Worm (Caenorhabditis elegans) whole organism, young adult: ENCODE results near the gene C03F11.2.

Experiments used
- B0019.2 ChIP-seq: fragments of 200-800 bp; sonication (Bioruptor generic); conservative IDR thresholded peaks from 2 replicates; pipeline ENCODE4 v1.3.6; 2022; ENCODE audit warnings: missing genetic modification reagents, missing genetic modification characterization, missing compliant biosample characterization
- C17E4.6 ChIP-seq: fragments of 200-800 bp; sonication (Bioruptor generic); IDR thresholded peaks from 2 replicates; pipeline ENCODE4 v1.3.6; 2022; ENCODE audit warnings: missing genetic modification reagents, missing genetic modification characterization, missing compliant biosample characterization
- D2030.7 ChIP-seq: fragments of 200-800 bp; sonication (Bioruptor generic); IDR thresholded peaks from 2 replicates; pipeline ENCODE4 v1.3.6; 2022; ENCODE audit warnings: missing genetic modification reagents, missing genetic modification characterization, missing compliant biosample characterization
- F22D6.2 ChIP-seq: sonication (generic microtip); optimal IDR thresholded peaks from 2 replicates; lab custom pipeline; 2016; ENCODE audit warnings: mild to moderate bottlenecking, missing genetic modification characterization, missing compliant biosample characterization
- F33H1.4 ChIP-seq: fragments of 200-800 bp; sonication (Bioruptor generic); IDR thresholded peaks from 2 replicates; pipeline ENCODE4 v1.3.6; 2022; ENCODE audit warnings: missing genetic modification reagents, missing genetic modification characterization, missing compliant biosample characterization
- F49E8.2 ChIP-seq: sonication (generic microtip); optimal IDR thresholded peaks from 3 replicates; lab custom pipeline; 2017; ENCODE audit warnings: missing genetic modification characterization, mild to moderate bottlenecking, missing compliant biosample characterization, antibody characterized with exemption, moderate library complexity; ENCODE audit not compliant: insufficient read depth
- F55B11.4 ChIP-seq: sonication (generic microtip); optimal IDR thresholded peaks from 2 replicates; lab custom pipeline; 2016; ENCODE audit warnings: missing compliant biosample characterization, missing genetic modification characterization, borderline replicate concordance; ENCODE audit not compliant: insufficient read depth
- Y53G8AR.9 ChIP-seq: fragments of 200-800 bp; sonication (Bioruptor generic); conservative IDR thresholded peaks from 2 replicates; pipeline ENCODE4 v1.3.6; 2022; ENCODE audit warnings: missing genetic modification reagents, missing genetic modification characterization, missing compliant biosample characterization
- Y79H2A.3 ChIP-seq: fragments of 200-800 bp; sonication (Bioruptor generic); conservative IDR thresholded peaks from 2 replicates; pipeline ENCODE4 v1.3.6; 2022; ENCODE audit warnings: missing genetic modification reagents, missing genetic modification characterization, missing compliant biosample characterization
- ZK185.1 ChIP-seq: sonication (generic microtip); optimal IDR thresholded peaks from 2 replicates; lab custom pipeline; 2016; ENCODE audit warnings: mild to moderate bottlenecking, missing genetic modification characterization, missing compliant biosample characterization; ENCODE audit not compliant: poor library complexity, severe bottlenecking
- atf-7 ChIP-seq: sonication (generic microtip); optimal IDR thresholded peaks from 2 replicates; lab custom pipeline; 2017; ENCODE audit warnings: mild to moderate bottlenecking, missing genetic modification characterization, missing compliant biosample characterization
- ceh-27 ChIP-seq: fragments of 200-800 bp; sonication (Bioruptor generic); optimal IDR thresholded peaks from 2 replicates; lab custom pipeline; 2018; ENCODE audit warnings: mild to moderate bottlenecking, missing genetic modification characterization, moderate library complexity, missing compliant biosample characterization
- ceh-58 ChIP-seq: fragments of 200-800 bp; sonication (Bioruptor generic); IDR thresholded peaks from 2 replicates; pipeline ENCODE4 v1.3.6; 2022; ENCODE audit warnings: missing genetic modification characterization, missing compliant biosample characterization
- ceh-79 ChIP-seq: sonication (generic microtip); optimal IDR thresholded peaks from 2 replicates; lab custom pipeline; 2017; ENCODE audit warnings: mild to moderate bottlenecking, missing genetic modification characterization, missing compliant biosample characterization
- chd-7 ChIP-seq: sonication (generic microtip); optimal IDR thresholded peaks from 2 replicates; lab custom pipeline; 2016; ENCODE audit warnings: mild to moderate bottlenecking, missing genetic modification characterization, moderate library complexity, missing compliant biosample characterization
- die-1 ChIP-seq: sonication (generic microtip); optimal IDR thresholded peaks from 2 replicates; lab custom pipeline; 2016; ENCODE audit warnings: missing genotype, mild to moderate bottlenecking, missing genetic modification characterization, missing compliant biosample characterization
- egl-18 ChIP-seq: fragments of 200-800 bp; sonication (Bioruptor generic); IDR thresholded peaks from 2 replicates; pipeline ENCODE4 v1.3.6; 2022; ENCODE audit warnings: missing genetic modification reagents, missing genetic modification characterization, missing compliant biosample characterization
- egl-44 ChIP-seq: fragments of 200-800 bp; sonication (Bioruptor generic); IDR thresholded peaks from 2 replicates; pipeline ENCODE4 v1.3.6; 2022; ENCODE audit warnings: missing genetic modification reagents, missing genetic modification characterization, missing compliant biosample characterization
- egrh-3 ChIP-seq: fragments of 200-800 bp; sonication (Bioruptor generic); IDR thresholded peaks from 2 replicates; pipeline ENCODE4 v1.3.6; 2022; ENCODE audit warnings: missing genetic modification reagents, missing genetic modification characterization, missing compliant biosample characterization
- fkh-3 ChIP-seq: sonication (generic microtip); optimal IDR thresholded peaks from 2 replicates; lab custom pipeline; 2016; ENCODE audit warnings: mild to moderate bottlenecking, missing genetic modification characterization, missing compliant biosample characterization
- gei-17 ChIP-seq: fragments of 200-800 bp; sonication (Bioruptor generic); optimal IDR thresholded peaks from 2 replicates; lab custom pipeline; 2018; ENCODE audit warnings: mild to moderate bottlenecking, missing genetic modification characterization, missing compliant biosample characterization
- let-526 ChIP-seq: fragments of 200-800 bp; sonication (Bioruptor generic); IDR thresholded peaks from 2 replicates; pipeline ENCODE4 v1.3.6; 2022; ENCODE audit warnings: missing genetic modification reagents, missing genetic modification characterization, missing compliant biosample characterization
- lin-40 ChIP-seq: sonication (generic microtip); optimal IDR thresholded peaks from 2 replicates; lab custom pipeline; 2016; ENCODE audit warnings: missing genetic modification characterization, mild to moderate bottlenecking, missing compliant biosample characterization, missing genotype, missing genetic modification reagents
- lsl-1 ChIP-seq: fragments of 200-800 bp; sonication (Bioruptor generic); optimal IDR thresholded peaks from 2 replicates; lab custom pipeline; 2018; ENCODE audit warnings: mild to moderate bottlenecking, missing genetic modification characterization, moderate library complexity, missing compliant biosample characterization
- mel-28 ChIP-seq: sonication (generic microtip); optimal IDR thresholded peaks from 2 replicates; lab custom pipeline; 2016; ENCODE audit warnings: borderline replicate concordance, mild to moderate bottlenecking, missing genetic modification characterization, missing compliant biosample characterization
- nfya-1 ChIP-seq: sonication (generic microtip); optimal IDR thresholded peaks from 2 replicates; lab custom pipeline; 2017; ENCODE audit warnings: antibody characterized with exemption, missing compliant biosample characterization, missing genetic modification characterization, borderline replicate concordance; ENCODE audit not compliant: insufficient read depth
- nfya-2 ChIP-seq: fragments of 200-800 bp; sonication (Bioruptor generic); IDR thresholded peaks from 2 replicates; pipeline ENCODE4 v1.3.6; 2022; ENCODE audit warnings: missing genetic modification reagents, missing genetic modification characterization, missing compliant biosample characterization
- nhr-120 ChIP-seq: fragments of 200-800 bp; sonication (Bioruptor generic); IDR thresholded peaks from 2 replicates; pipeline ENCODE4 v1.3.6; 2022; ENCODE audit warnings: missing genetic modification characterization, missing compliant biosample characterization
- nhr-179 ChIP-seq: sonication (generic microtip); optimal IDR thresholded peaks from 2 replicates; lab custom pipeline; 2016; ENCODE audit warnings: mild to moderate bottlenecking, missing genetic modification characterization, missing compliant biosample characterization
- nhr-80 ChIP-seq: sonication (generic microtip); optimal IDR thresholded peaks from 2 replicates; lab custom pipeline; 2016; ENCODE audit warnings: missing genetic modification characterization, missing compliant biosample characterization
- nhr-90 ChIP-seq: sonication (generic microtip); optimal IDR thresholded peaks from 2 replicates; lab custom pipeline; 2016; ENCODE audit warnings: missing genotype, mild to moderate bottlenecking, missing genetic modification characterization, missing compliant biosample characterization
- rcor-1 ChIP-seq: fragments of 200-800 bp; sonication (Bioruptor generic); IDR thresholded peaks from 2 replicates; pipeline ENCODE4 v1.3.6; 2022; ENCODE audit warnings: missing genetic modification reagents, missing genetic modification characterization, missing compliant biosample characterization
- rec-8 ChIP-seq, 2 experiments: sonication (generic microtip); optimal IDR thresholded peaks; 2 replicates each; lab custom pipeline; 2016; ENCODE audit warnings: mild to moderate bottlenecking in 2 of 2, missing genetic modification characterization in 2 of 2, missing genetic modification reagents in 2 of 2, missing genotype in 2 of 2, missing biosample characterization in 1 of 2, missing compliant biosample characterization in 1 of 2, moderate library complexity in 1 of 2
- rpc-1 ChIP-seq, 2 experiments: fragments of 150-350 bp in 1 of 2; sonication (generic microtip) in 1 of 2; optimal IDR thresholded peaks; 2 replicates each; lab custom pipeline; 2014 to 2018; ENCODE audit warnings: missing biosample characterization in 1 of 2, missing genetic modification characterization in 1 of 2, missing genetic modification reagents in 1 of 2, missing genotype in 1 of 2
- snpc-1.3 ChIP-seq: sonication (generic microtip); optimal IDR thresholded peaks from 2 replicates; lab custom pipeline; 2017; ENCODE audit warnings: missing genetic modification characterization, mild to moderate bottlenecking, missing compliant biosample characterization, antibody characterized with exemption, moderate library complexity, missing genotype, missing genetic modification reagents; ENCODE audit not compliant: insufficient read depth
- snpc-3.4 ChIP-seq: sonication (generic microtip); optimal IDR thresholded peaks from 2 replicates; lab custom pipeline; 2017; ENCODE audit warnings: missing genetic modification characterization, mild to moderate bottlenecking, missing compliant biosample characterization, antibody characterized with exemption, moderate library complexity, missing genotype, missing genetic modification reagents
- tlf-1 ChIP-seq: fragments of 200-800 bp; sonication (Bioruptor generic); optimal IDR thresholded peaks from 2 replicates; lab custom pipeline; 2018; ENCODE audit warnings: mild to moderate bottlenecking, missing genetic modification characterization, missing compliant biosample characterization
- xnd-1 ChIP-seq: sonication (generic microtip); optimal IDR thresholded peaks from 2 replicates; lab custom pipeline; 2016; ENCODE audit warnings: missing genotype, missing genetic modification reagents, missing genetic modification characterization, missing compliant biosample characterization
- ztf-18 ChIP-seq: sonication (generic microtip); optimal IDR thresholded peaks from 2 replicates; lab custom pipeline; 2016; ENCODE audit warnings: missing genotype, mild to moderate bottlenecking, missing genetic modification characterization, missing compliant biosample characterization
- ztf-25 ChIP-seq: fragments of 200-800 bp; sonication (Bioruptor generic); IDR thresholded peaks from 2 replicates; pipeline ENCODE4 v1.3.6; 2022; ENCODE audit warnings: missing genetic modification reagents, missing genetic modification characterization, missing compliant biosample characterization
- ztf-26 ChIP-seq: sonication (generic microtip); optimal IDR thresholded peaks from 2 replicates; lab custom pipeline; 2017; ENCODE audit warnings: missing genetic modification characterization, missing compliant biosample characterization
- ztf-3 ChIP-seq: fragments of 200-800 bp; sonication (Bioruptor generic); optimal IDR thresholded peaks from 2 replicates; lab custom pipeline; 2018; ENCODE audit warnings: mild to moderate bottlenecking, missing genetic modification characterization, missing compliant biosample characterization
- ztf-6 ChIP-seq: fragments of 200-800 bp; sonication (Bioruptor generic); IDR thresholded peaks from 2 replicates; pipeline ENCODE4 v1.3.6; 2022; ENCODE audit warnings: missing genetic modification reagents, missing genetic modification characterization, missing compliant biosample characterization

C03F11.2 gene

ce11 chrX:5397300-5397699 lies at the start of gene C03F11.2:
C03F11.2 (minus strand) TSS chrX:5397400.
- TF ChIP-seq nhr-80 (tag; lab: Kevin White, UChicago) (peak; percentile 38), nhr-90 (tag; lab: Kevin White, UChicago) (no peak)
- TF ChIP-seq, all 124 proteins: peak for 1

- TF ChIP-seq rpc-1 (optimal IDR thresholded peaks at IDR 0.05; lab: Kevin White, UChicago): no peak
- TF ChIP-seq rpc-1 (tag; optimal IDR thresholded peaks at IDR 0.05; lab: Kevin White, UChicago): no peak
- no peak for TF ChIP-seq ceh-79
- TF ChIP-seq egl-44 (GFP tag; lab: Robert Waterston, UW): no peak
- TF ChIP-seq ztf-25 (GFP tag; lab: Robert Waterston, UW): no peak
- TF ChIP-seq lsl-1: no peak
- TF ChIP-seq egrh-3: no peak
- no peak for TF ChIP-seq nfya-2 (GFP tag; lab: Robert Waterston, UW)
- no peak for TF ChIP-seq nfya-1 (tag; lab: Kevin White, UChicago)
- no peak for TF ChIP-seq C17E4.6 (GFP tag; lab: Robert Waterston, UW)
- TF ChIP-seq ztf-18: no peak
- TF ChIP-seq ceh-27 (GFP tag; lab: Kevin White, UChicago): no peak
- no peak for TF ChIP-seq ztf-6 (GFP tag; lab: Robert Waterston, UW)
- TF ChIP-seq lin-40 (tag; lab: Kevin White, UChicago): no peak
- no peak for TF ChIP-seq die-1
- TF ChIP-seq chd-7 (tag; lab: Kevin White, UChicago): no peak
- no peak for TF ChIP-seq D2030.7 (GFP tag; lab: Robert Waterston, UW)
- no peak for TF ChIP-seq F55B11.4 (tag; lab: Kevin White, UChicago)
- no peak for TF ChIP-seq ZK185.1 (tag; lab: Kevin White, UChicago)
- no peak for TF ChIP-seq egl-18 (GFP tag; lab: Robert Waterston, UW)
These were observed 47.7 kb upstream of the C03F11.2 start, which contains the start of gene itm-2 for ce11 chrX:5444863-5445262. itm-2 (plus strand) TSS chrX:5445163.

- TF ChIP-seq F22D6.2 (tag; lab: Kevin White, UChicago) (no peak), snpc-3.4 (tag; lab: Kevin White, UChicago) (no peak), tlf-1 (GFP tag; lab: Kevin White, UChicago) (no peak), ztf-6 (GFP tag; lab: Robert Waterston, UW) (no peak), F33H1.4 (GFP tag; lab: Robert Waterston, UW) (no peak), ceh-27 (GFP tag; lab: Kevin White, UChicago) (no peak), ztf-18 (no peak), ceh-58 (GFP tag; lab: Robert Waterston, UW) (no peak), xnd-1 (tag; lab: Kevin White, UChicago) (no peak), Y53G8AR.9 (no peak), fkh-3 (tag; lab: Kevin White, UChicago) (no peak), snpc-1.3 (tag; lab: Kevin White, UChicago) (no peak), ztf-3 (GFP tag; lab: Kevin White, UChicago) (no peak), nhr-120 (GFP tag; lab: Robert Waterston, UW) (no peak)
These were observed 36.7 kb upstream of the C03F11.2 start for ce11 chrX:5433912-5434311.

ce11 chrX:5429335-5429734 lies 32.1 kb upstream of the C03F11.2 start:
- peak; percentile 94 for TF ChIP-seq rcor-1 (GFP tag; lab: Robert Waterston, UW)
- TF ChIP-seq nhr-179 (tag; lab: Kevin White, UChicago): peak; percentile 36
- TF ChIP-seq let-526 (GFP tag; lab: Robert Waterston, UW): 0 out of 2 replicates have a peak, but pooled peaks have one; percentile 79
- TF ChIP-seq F49E8.2: no peak
- TF ChIP-seq ZK185.1 (tag; lab: Kevin White, UChicago): peak; percentile 97
- TF ChIP-seq B0019.2: no peak
- peak in 1 of 2 experiments; percentile 62 for TF ChIP-seq rec-8 (tag; optimal IDR thresholded peaks at IDR 0.05; lab: Kevin White, UChicago)
- TF ChIP-seq mel-28: peak; percentile 18
- no peak for TF ChIP-seq snpc-1.3 (tag; lab: Kevin White, UChicago)
- peak; percentile 94 for TF ChIP-seq atf-7 (tag; lab: Kevin White, UChicago)
- TF ChIP-seq Y79H2A.3 (GFP tag; lab: Robert Waterston, UW): no peak
- TF ChIP-seq ztf-26 (tag; lab: Kevin White, UChicago): peak; percentile 99
- TF ChIP-seq gei-17 (GFP tag; lab: Kevin White, UChicago): peak; percentile 97
